Worm (Caenorhabditis elegans): ENCODE measurements around the gene xbx-1.

xbx-1 gene

ce11 chrV:14984593-14984992, 4.6 kb downstream of the xbx-1 start, which contains the start of gene F02D8.4:
TSS of gene F02D8.4 (plus strand) at chrV:14984893.
- TF ChIP-seq ZK546.5 (tag; optimal IDR thresholded peaks at IDR 0.05), result no peak
- TF ChIP-seq C34F6.9 (tag; optimal IDR thresholded peaks at IDR 0.05), result peak; percentile 4

DNA sequence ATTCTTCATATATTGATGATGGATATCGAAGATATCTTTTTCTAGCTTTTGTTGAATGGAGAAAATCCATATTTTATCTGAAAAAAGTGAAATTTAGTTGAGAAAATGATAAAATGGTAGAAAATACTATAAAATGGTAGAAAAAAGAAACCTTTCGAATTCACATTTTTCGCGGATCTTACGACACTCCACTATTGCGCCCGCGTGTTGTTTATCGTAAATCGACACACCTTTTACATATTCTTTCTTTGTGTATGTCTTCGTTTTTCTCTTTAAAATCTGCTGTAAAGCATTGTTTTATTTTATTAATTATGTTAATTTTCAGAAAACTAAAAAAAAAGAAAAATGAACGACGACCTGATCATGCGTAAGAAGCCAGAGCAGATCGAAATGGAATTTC, 10.8 kb downstream of the xbx-1 start, which contains the start of the genes cdt-2 and T01C3.2:
Gene cdt-2, minus strand, starts transcription at position 284 of the 400 bp plus-strand sequence.
Gene T01C3.2, plus strand, starts transcription at position 326 of the 400 bp plus-strand sequence.
- TF ChIP-seq nhr-129 (tag; optimal IDR thresholded peaks at IDR 0.05) (peak; percentile 12), sem-4 (tag; optimal IDR thresholded peaks at IDR 0.05) (no peak), peb-1 (tag; optimal IDR thresholded peaks at IDR 0.05) (no peak), nhr-10 (tag; optimal IDR thresholded peaks at IDR 0.05) (no peak), zag-1 (tag; optimal IDR thresholded peaks at IDR 0.05) (no peak), lin-39 (tag; optimal IDR thresholded peaks at IDR 0.05) (no peak), nhr-23 (tag; optimal IDR thresholded peaks at IDR 0.05) (no peak), nhr-11 (tag; optimal IDR thresholded peaks at IDR 0.05) (no peak), nhr-21 (tag; optimal IDR thresholded peaks at IDR 0.05) (no peak), R02D3.7 (tag; optimal IDR thresholded peaks at IDR 0.05) (peak; percentile 84), elt-3 (tag; optimal IDR thresholded peaks at IDR 0.05) (no peak), egl-27 (tag; optimal IDR thresholded peaks at IDR 0.05) (no peak), Y55F3AM.14 (GFP tag; optimal IDR thresholded peaks at IDR 0.05) (no peak), nhr-6 (tag; optimal IDR thresholded peaks at IDR 0.05) (no peak), ceh-16 (tag; optimal IDR thresholded peaks at IDR 0.05) (no peak), sma-3 (GFP tag; optimal IDR thresholded peaks at IDR 0.05) (no peak), sma-9 (GFP tag; optimal IDR thresholded peaks at IDR 0.05) (peak; percentile 21), sma-9 (tag; optimal IDR thresholded peaks at IDR 0.05) (no peak), gmeb-1 (tag; optimal IDR thresholded peaks at IDR 0.05) (peak; percentile 82), unc-55 (GFP tag; optimal IDR thresholded peaks at IDR 0.05) (peak; percentile 69), alr-1 (tag; optimal IDR thresholded peaks at IDR 0.05) (no peak), ztf-4 (tag; optimal IDR thresholded peaks at IDR 0.05) (no peak), lsy-2 (tag; optimal IDR thresholded peaks at IDR 0.05) (peak in 1 of 2 experiments; percentile 67), dmd-4 (tag; optimal IDR thresholded peaks at IDR 0.05) (no peak), skn-1 (tag; optimal IDR thresholded peaks at IDR 0.05) (no peak), ztf-1 (GFP tag; conservative IDR thresholded peaks at IDR 0.05) (no peak), C34F6.9 (tag; optimal IDR thresholded peaks at IDR 0.05) (no peak), ceh-82 (tag; optimal IDR thresholded peaks at IDR 0.05) (no peak), snpc-4 (tag; optimal IDR thresholded peaks at IDR 0.05) (no peak), aly-2 (tag; optimal IDR thresholded peaks at IDR 0.05) (no peak), mdl-1 (tag; optimal IDR thresholded peaks at IDR 0.05) (no peak), ZK546.5 (tag; optimal IDR thresholded peaks at IDR 0.05) (no peak), elt-1 (tag; optimal IDR thresholded peaks at IDR 0.05) (no peak), crh-2 (tag; optimal IDR thresholded peaks at IDR 0.05) (peak; percentile 13), unc-62 (GFP tag; optimal IDR thresholded peaks at IDR 0.05) (no peak), lin-11 (tag; optimal IDR thresholded peaks at IDR 0.05) (no peak), nhr-25 (tag; optimal IDR thresholded peaks at IDR 0.05) (peak; percentile 6)

- TF ChIP-seq unc-39 (tag; optimal IDR thresholded peaks at IDR 0.05) (no peak), mab-5 (tag; optimal IDR thresholded peaks at IDR 0.05) (no peak), ama-1 (optimal IDR thresholded peaks at IDR 0.05) (no peak), unc-55 (GFP tag; optimal IDR thresholded peaks at IDR 0.05) (no peak), nhr-129 (tag; optimal IDR thresholded peaks at IDR 0.05) (no peak), fos-1 (tag; optimal IDR thresholded peaks at IDR 0.05) (no peak)
Measured at ce11 chrV:14991489-14991888, 11.5 kb downstream of the xbx-1 start.

DNA sequence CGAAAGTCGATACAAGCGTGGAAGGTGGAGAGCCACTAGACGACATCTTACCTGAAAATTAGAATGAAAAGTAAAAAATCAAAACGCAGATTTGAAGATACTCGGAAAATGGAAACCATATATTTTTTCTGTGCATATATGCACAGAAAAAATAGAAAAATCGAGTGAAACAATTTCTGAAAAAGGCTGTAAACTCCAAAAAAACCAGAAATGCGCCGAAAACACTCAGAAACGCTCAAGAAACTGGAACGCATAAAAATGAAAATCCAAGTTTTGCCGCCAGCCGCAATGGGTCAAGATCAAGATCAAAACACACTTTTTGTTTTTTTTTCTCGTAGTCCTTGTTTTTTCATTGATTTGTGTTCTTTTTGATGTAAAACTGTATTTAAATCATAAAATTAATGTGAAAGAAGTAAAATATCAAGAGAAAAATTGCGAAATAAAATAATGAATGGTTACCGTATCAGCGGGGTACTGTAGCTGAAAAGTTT, 12.6 kb downstream of the xbx-1 start, which contains the start of gene T01C3.3:
Gene T01C3.3, minus strand, starts transcription at position 51 of the 491 bp plus-strand sequence.
- no peak for TF ChIP-seq R02D3.7 (tag; optimal IDR thresholded peaks at IDR 0.05)
- TF ChIP-seq sma-3 (GFP tag; optimal IDR thresholded peaks at IDR 0.05), result no peak
- TF ChIP-seq snpc-4 (tag; optimal IDR thresholded peaks at IDR 0.05), result no peak
